Fruit fly (Drosophila melanogaster) whole organism, embryonic: ENCODE measurements around the gene Hr4.
A peak's percentile ranks its signal among the peaks of the same experiment; 100 is the strongest.

Source experiments
- Atf6 ChIP-seq: fragments of 200-800 bp; sonication (Bioruptor generic); IDR thresholded peaks from 2 replicates; pipeline ENCODE4 v1.3.6; 2022; ENCODE audit warnings: missing biosample characterization, missing genetic modification characterization
- CG10321 ChIP-seq: fragments of 200-800 bp; sonication (Bioruptor generic); IDR thresholded peaks from 2 replicates; pipeline ENCODE4 v1.3.6; 2022; ENCODE audit warnings: missing biosample characterization, missing genetic modification characterization
- CG11456 ChIP-seq: fragments of 200-800 bp; sonication (Bioruptor generic); IDR thresholded peaks from 3 replicates; pipeline ENCODE4 v1.3.6; 2022; ENCODE audit warnings: missing biosample characterization, missing genetic modification characterization
- CG12155 ChIP-seq: fragments of 200-800 bp; sonication (Bioruptor generic); optimal IDR thresholded peaks from 3 replicates; lab custom pipeline; 2016; ENCODE audit warnings: missing biosample characterization, missing genetic modification characterization
- CG15514 ChIP-seq: fragments of 200-800 bp; sonication (Bioruptor generic); optimal IDR thresholded peaks from 3 replicates; lab custom pipeline; 2017; ENCODE audit warnings: missing biosample characterization, missing genetic modification characterization, mild to moderate bottlenecking, moderate library complexity, missing genetic modification reagents
- CG18011 ChIP-seq: fragments of 200-800 bp; sonication (Bioruptor generic); optimal IDR thresholded peaks from 2 replicates; lab custom pipeline; 2017; ENCODE audit warnings: missing biosample characterization, missing genetic modification characterization, mild to moderate bottlenecking, moderate library complexity, missing genotype
- CG2199 ChIP-seq: fragments of 200-800 bp; sonication (Bioruptor generic); IDR thresholded peaks from 3 replicates; pipeline ENCODE4 v1.3.6; 2022; ENCODE audit warnings: missing biosample characterization, missing genetic modification characterization
- CG2202 ChIP-seq: fragments of 200-800 bp; sonication (Bioruptor generic); optimal IDR thresholded peaks from 2 replicates; lab custom pipeline; 2018; ENCODE audit warnings: missing biosample characterization, mild to moderate bottlenecking, missing genetic modification characterization
- CG2875 ChIP-seq: fragments of 200-800 bp; sonication (Bioruptor generic); optimal IDR thresholded peaks from 2 replicates; lab custom pipeline; 2017; ENCODE audit warnings: missing biosample characterization, mild to moderate bottlenecking, missing genetic modification characterization, missing genetic modification reagents
- CG31388 ChIP-seq: fragments of 200-800 bp; sonication (Bioruptor generic); optimal IDR thresholded peaks from 2 replicates; lab custom pipeline; 2016; ENCODE audit warnings: missing biosample characterization, missing genetic modification characterization
- CG3163 ChIP-seq: fragments of 200-800 bp; sonication (Bioruptor generic); optimal IDR thresholded peaks from 3 replicates; lab custom pipeline; 2016; ENCODE audit warnings: missing biosample characterization, missing genetic modification characterization
- CG33213 ChIP-seq: fragments of 200-800 bp; sonication (Bioruptor generic); optimal IDR thresholded peaks from 3 replicates; lab custom pipeline; 2016; ENCODE audit warnings: missing biosample characterization, missing genetic modification characterization
- CG4404 ChIP-seq: fragments of 200-800 bp; sonication (Bioruptor generic); IDR thresholded peaks from 2 replicates; pipeline ENCODE4 v1.3.6; 2022; ENCODE audit warnings: missing biosample characterization, missing genetic modification characterization
- CG6175 ChIP-seq: fragments of 200-800 bp; sonication (Bioruptor generic); IDR thresholded peaks from 3 replicates; pipeline ENCODE4 v1.3.6; 2022; ENCODE audit warnings: missing biosample characterization, missing genetic modification characterization
- CG8924 ChIP-seq: fragments of 200-800 bp; optimal IDR thresholded peaks from 3 replicates; lab custom pipeline; 2019; ENCODE audit warnings: missing biosample characterization, mild to moderate bottlenecking, missing genetic modification characterization, moderate library complexity
- CG9437 ChIP-seq: fragments of 200-800 bp; sonication (Bioruptor generic); optimal IDR thresholded peaks from 2 replicates; lab custom pipeline; 2018; ENCODE audit warnings: missing biosample characterization, mild to moderate bottlenecking, missing genetic modification characterization
- CG9797 ChIP-seq: fragments of 200-800 bp; sonication (Bioruptor generic); optimal IDR thresholded peaks from 3 replicates; lab custom pipeline; 2018; ENCODE audit warnings: missing biosample characterization, mild to moderate bottlenecking, missing genetic modification characterization
- CG9932 ChIP-seq: fragments of 200-800 bp; sonication (Bioruptor generic); IDR thresholded peaks from 2 replicates; pipeline ENCODE4 v1.3.6; 2022; ENCODE audit warnings: missing biosample characterization, missing genetic modification characterization
- Dek ChIP-seq: fragments of 200-800 bp; sonication (Bioruptor generic); optimal IDR thresholded peaks from 3 replicates; lab custom pipeline; 2019; ENCODE audit warnings: missing biosample characterization, mild to moderate bottlenecking, missing genetic modification characterization, moderate library complexity
- Doc3 ChIP-seq: fragments of 200-800 bp; sonication (Bioruptor generic); IDR thresholded peaks from 3 replicates; pipeline ENCODE4 v1.3.6; 2022; ENCODE audit warnings: missing biosample characterization, missing genetic modification characterization; ENCODE audit not compliant: partially characterized antibody
- Ets97D ChIP-seq: fragments of 200-800 bp; sonication (Bioruptor generic); optimal IDR thresholded peaks from 3 replicates; lab custom pipeline; 2016; ENCODE audit warnings: missing biosample characterization, missing genetic modification characterization
- HLHmδ ChIP-seq: fragments of 200-800 bp; sonication (Bioruptor generic); optimal IDR thresholded peaks from 2 replicates; lab custom pipeline; 2018; ENCODE audit warnings: missing biosample characterization, mild to moderate bottlenecking, missing genetic modification characterization, moderate library complexity
- Hr78 ChIP-seq, 2 experiments: fragments of 200-800 bp in 1 of 2; fragments of >200 bp in 1 of 2; sonication (Bioruptor generic) in 1 of 2; optimal IDR thresholded peaks; 2 replicates each; lab custom pipeline; 2017 to 2019; ENCODE audit warnings: missing biosample characterization in 2 of 2, missing genetic modification characterization in 2 of 2, mild to moderate bottlenecking in 1 of 2, moderate library complexity in 1 of 2
- Hsf ChIP-seq: fragments of 200-800 bp; sonication (Bioruptor generic); optimal IDR thresholded peaks from 3 replicates; lab custom pipeline; 2016; ENCODE audit warnings: missing biosample characterization, missing genetic modification characterization
- Jarid2 ChIP-seq: fragments of 200-800 bp; sonication (Bioruptor generic); optimal IDR thresholded peaks from 3 replicates; lab custom pipeline; 2017; ENCODE audit warnings: mild to moderate bottlenecking, missing biosample characterization, missing genetic modification reagents, missing genetic modification characterization
- Mes4 ChIP-seq: fragments of 200-800 bp; sonication (Bioruptor generic); optimal IDR thresholded peaks from 2 replicates; lab custom pipeline; 2016; ENCODE audit warnings: missing biosample characterization, missing genetic modification characterization
- Ptx1 ChIP-seq: fragments of 200-800 bp; sonication (Bioruptor generic); IDR thresholded peaks from 2 replicates; pipeline ENCODE4 v1.3.6; 2022; ENCODE audit warnings: missing biosample characterization, missing genetic modification characterization
- Trl ChIP-seq, 3 experiments: fragments of >200 bp in 2 of 3; fragments of 200-800 bp in 1 of 3; sonication (Bioruptor generic) in 1 of 3; optimal IDR thresholded peaks; 2 replicates in 1 of 3; 3 replicates in 2 of 3; lab custom pipeline; 2016 to 2017; ENCODE audit warnings: missing biosample characterization in 1 of 3, missing genetic modification characterization in 1 of 3
- ara ChIP-seq: fragments of 200-800 bp; sonication (Bioruptor generic); IDR thresholded peaks from 2 replicates; pipeline ENCODE4 v1.3.6; 2022; ENCODE audit warnings: missing biosample characterization, missing genetic modification characterization
- az2 ChIP-seq: fragments of 200-800 bp; sonication (Bioruptor generic); optimal IDR thresholded peaks from 3 replicates; lab custom pipeline; 2016; ENCODE audit warnings: missing biosample characterization, missing genetic modification characterization
- bab2 ChIP-seq: fragments of 200-800 bp; sonication (Bioruptor generic); optimal IDR thresholded peaks from 2 replicates; lab custom pipeline; 2016; ENCODE audit warnings: missing biosample characterization, missing genetic modification characterization
- bbx ChIP-seq: fragments of 200-800 bp; sonication (Bioruptor generic); IDR thresholded peaks from 2 replicates; pipeline ENCODE4 v1.3.6; 2022; ENCODE audit warnings: missing biosample characterization, missing genetic modification characterization; ENCODE audit not compliant: partially characterized antibody
- bsh ChIP-seq, 2 experiments: fragments of 200-800 bp; sonication (Bioruptor generic); optimal IDR thresholded peaks; 2 replicates each; lab custom pipeline; 2017 to 2018; ENCODE audit warnings: mild to moderate bottlenecking in 2 of 2, missing biosample characterization in 2 of 2, missing genetic modification characterization in 2 of 2, moderate library complexity in 1 of 2
- cato ChIP-seq: fragments of 200-800 bp; sonication (Bioruptor generic); optimal IDR thresholded peaks from 2 replicates; lab custom pipeline; 2016; ENCODE audit warnings: missing biosample characterization, missing genetic modification characterization, borderline replicate concordance
- croc ChIP-seq: fragments of 200-800 bp; sonication (Bioruptor generic); conservative IDR thresholded peaks from 3 replicates; pipeline ENCODE4 v1.3.6; 2022; ENCODE audit warnings: missing biosample characterization, missing genetic modification characterization
- dati ChIP-seq: fragments of 200-800 bp; sonication (Bioruptor generic); IDR thresholded peaks from 2 replicates; pipeline ENCODE4 v1.3.6; 2022; ENCODE audit warnings: missing biosample characterization, missing genetic modification characterization
- emc ChIP-seq: fragments of 200-800 bp; sonication (Bioruptor generic); optimal IDR thresholded peaks from 2 replicates; lab custom pipeline; 2016; ENCODE audit warnings: missing biosample characterization, missing genetic modification characterization
- gcm2 ChIP-seq: fragments of 200-800 bp; sonication (Bioruptor generic); optimal IDR thresholded peaks from 2 replicates; lab custom pipeline; 2016; ENCODE audit warnings: missing biosample characterization, missing genetic modification characterization
- gfzf ChIP-seq: fragments of 200-800 bp; sonication (Bioruptor generic); optimal IDR thresholded peaks from 2 replicates; lab custom pipeline; 2016; ENCODE audit warnings: missing biosample characterization, mild to moderate bottlenecking, missing genetic modification characterization, moderate library complexity
- gro ChIP-seq: fragments of 200-800 bp; sonication (Bioruptor generic); optimal IDR thresholded peaks from 2 replicates; lab custom pipeline; 2016; ENCODE audit warnings: missing biosample characterization, missing genetic modification characterization
- gt ChIP-seq: fragments of 200-800 bp; sonication (Bioruptor generic); IDR thresholded peaks from 2 replicates; pipeline ENCODE4 v1.3.6; 2022; ENCODE audit warnings: missing biosample characterization, missing genetic modification characterization
- hth ChIP-seq: fragments of >200 bp; optimal IDR thresholded peaks from 2 replicates; lab custom pipeline; 2017; ENCODE audit warnings: inconsistent platforms
- ken ChIP-seq: fragments of 200-800 bp; sonication (Bioruptor generic); IDR thresholded peaks from 3 replicates; pipeline ENCODE4 v1.3.6; 2022; ENCODE audit warnings: missing biosample characterization, missing genetic modification characterization
- luna ChIP-seq: fragments of 200-800 bp; sonication (Bioruptor generic); optimal IDR thresholded peaks from 2 replicates; lab custom pipeline; 2016; ENCODE audit warnings: missing biosample characterization, missing genetic modification characterization
- p53 ChIP-seq: fragments of 200-800 bp; sonication (Bioruptor generic); optimal IDR thresholded peaks from 2 replicates; lab custom pipeline; 2016; ENCODE audit warnings: missing biosample characterization, missing genetic modification characterization
- pho ChIP-seq: fragments of 200-800 bp; sonication (Bioruptor generic); optimal IDR thresholded peaks from 2 replicates; lab custom pipeline; 2016; ENCODE audit warnings: missing biosample characterization, missing genetic modification characterization
- sens-2 ChIP-seq: fragments of 200-800 bp; sonication (Bioruptor generic); IDR thresholded peaks from 2 replicates; pipeline ENCODE4 v1.3.6; 2022; ENCODE audit warnings: missing biosample characterization, missing genetic modification characterization
- so ChIP-seq: fragments of 200-800 bp; sonication (Bioruptor generic); IDR thresholded peaks from 3 replicates; pipeline ENCODE4 v1.3.6; 2022; ENCODE audit warnings: missing biosample characterization, missing genetic modification characterization
- unpg ChIP-seq: fragments of 200-800 bp; sonication (Bioruptor generic); optimal IDR thresholded peaks from 3 replicates; lab custom pipeline; 2018; ENCODE audit warnings: missing biosample characterization, mild to moderate bottlenecking, missing genetic modification characterization, moderate library complexity
- wek ChIP-seq: fragments of 200-800 bp; sonication (Bioruptor generic); optimal IDR thresholded peaks from 3 replicates; lab custom pipeline; 2018; ENCODE audit warnings: missing biosample characterization, mild to moderate bottlenecking, missing genetic modification characterization, moderate library complexity

Gene Hr4

dm6 chrX:1968581-1969258 is 27.0 kb downstream of the Hr4 start (continued):
- TF ChIP-seq CG10321 (no peak), emc (GFP tag; lab: Kevin White, UChicago) (no peak), CG9932 (GFP tag; lab: Robert Waterston, UW) (no peak), croc (GFP tag; lab: Robert Waterston, UW) (peak; percentile 60), CG2199 (GFP tag; lab: Robert Waterston, UW) (no peak), Dek (tag; lab: Kevin White, UChicago) (no peak), gt (GFP tag; lab: Robert Waterston, UW) (peak; percentile 40; the same call in 1 of the 2 replicates), CG12155 (GFP tag; lab: Kevin White, UChicago) (no peak), CG8924 (tag; lab: Kevin White, UChicago) (peak; percentile 61), wek (GFP tag; lab: Kevin White, UChicago) (peak; percentile 61), hth (lab: Kevin White, UChicago) (no peak), Mes4 (GFP tag; lab: Kevin White, UChicago) (peak; percentile 16), pho (GFP tag; lab: Kevin White, UChicago) (no peak), ara (GFP tag; lab: Robert Waterston, UW) (peak; percentile 53; the same call in 1 of the 2 replicates), unpg (peak; percentile 70), Doc3 (GFP tag; lab: Robert Waterston, UW) (no peak), CG2875 (peak; percentile 46), sens-2 (peak; percentile 48; the same call in 1 of the 2 replicates), bsh (GFP tag; optimal IDR thresholded peaks at IDR 0.05; lab: Kevin White, UChicago) (peak; percentile 42 to 77), so (GFP tag; lab: Robert Waterston, UW) (peak; percentile 66; the same call in 1 of the 3 replicates), CG18011 (GFP tag; lab: Kevin White, UChicago) (no peak), CG11456 (GFP tag; lab: Robert Waterston, UW) (no peak), ken (peak; percentile 63; the same call in 1 of the 3 replicates), bab2 (GFP tag; lab: Kevin White, UChicago) (no peak), cato (no peak), CG4404 (GFP tag; lab: Robert Waterston, UW) (no peak), CG33213 (GFP tag; lab: Kevin White, UChicago) (no peak), Jarid2 (GFP tag; lab: Kevin White, UChicago) (peak; percentile 26), CG6175 (GFP tag; lab: Robert Waterston, UW) (no peak), HLHmδ (GFP tag; lab: Kevin White, UChicago) (no peak), CG2202 (tag; lab: Kevin White, UChicago) (peak; percentile 16), dati (GFP tag; lab: Robert Waterston, UW) (no peak), luna (GFP tag; lab: Kevin White, UChicago) (no peak), CG31388 (no peak), CG9437 (no peak), Hr78 (GFP tag; optimal IDR thresholded peaks at IDR 0.05; lab: Kevin White, UChicago) (peak in 1 of 2 experiments; percentile 80), gfzf (no peak), Ptx1 (peak; percentile 68), Atf6 (GFP tag; lab: Robert Waterston, UW) (no peak), CG9797 (GFP tag; lab: Kevin White, UChicago) (no peak), gcm2 (no peak), gro (GFP tag; lab: Kevin White, UChicago) (no peak), bbx (GFP tag; lab: Robert Waterston, UW) (no peak), p53 (peak; percentile 47), CG15514 (GFP tag; lab: Kevin White, UChicago) (no peak), az2 (GFP tag; lab: Kevin White, UChicago) (peak; percentile 45), CG3163 (GFP tag; lab: Kevin White, UChicago) (peak; percentile 2), Ets97D (GFP tag; lab: Kevin White, UChicago) (no peak), Trl (optimal IDR thresholded peaks at IDR 0.05; lab: Kevin White, UChicago) (no peak), Trl (GFP tag; optimal IDR thresholded peaks at IDR 0.05; lab: Kevin White, UChicago) (peak; percentile 21), Hsf (GFP tag; lab: Kevin White, UChicago) (peak; percentile 39)
